Worm (Caenorhabditis elegans): ENCODE measurements around the gene F36H1.11.

Gene F36H1.11

ce11 chrIV:11030117-11030516 lies 18.9 kb upstream of the F36H1.11 start:
- no peak for TF ChIP-seq unc-62 (GFP tag; optimal IDR thresholded peaks at IDR 0.05)

- TF ChIP-seq unc-62 (GFP tag; optimal IDR thresholded peaks at IDR 0.05), result no peak
Observed at ce11 chrIV:11030893-11031292, 18.1 kb upstream of the F36H1.11 start, which contains the start of gene hrg-4. TSS of gene hrg-4 (minus strand) at chrIV:11030993.

ce11 chrIV:11031640-11032039 lies 17.3 kb upstream of the F36H1.11 start:
- no peak for TF ChIP-seq unc-62 (GFP tag; optimal IDR thresholded peaks at IDR 0.05)

ce11 chrIV:11032288-11032687 lies 16.7 kb upstream of the F36H1.11 start, which contains the start of gene hrg-6:
TSS of gene hrg-6 (plus strand) at chrIV:11032588.
- no peak for TF ChIP-seq unc-62 (GFP tag; optimal IDR thresholded peaks at IDR 0.05)

ce11 chrIV:11036222-11036621 lies 12.7 kb upstream of the F36H1.11 start, which contains the start of gene fkb-1:
TSS of gene fkb-1 (plus strand) at chrIV:11036582.
- no peak for TF ChIP-seq unc-62 (GFP tag; optimal IDR thresholded peaks at IDR 0.05)

- no peak for TF ChIP-seq unc-62 (GFP tag; optimal IDR thresholded peaks at IDR 0.05)
Observed at ce11 chrIV:11037118-11037719, 11.8 kb upstream of the F36H1.11 start.

- TF ChIP-seq unc-62 (GFP tag; optimal IDR thresholded peaks at IDR 0.05), result no peak
Observed at ce11 chrIV:11038218-11038617, 10.8 kb upstream of the F36H1.11 start.

ce11 chrIV:11038618-11038664 lies 10.5 kb upstream of the F36H1.11 start, which contains the start of gene kdin-1:
TSS of gene kdin-1 (plus strand) at chrIV:11038655.
- TF ChIP-seq unc-62 (GFP tag; optimal IDR thresholded peaks at IDR 0.05), result no peak

- no peak for TF ChIP-seq unc-62 (GFP tag; optimal IDR thresholded peaks at IDR 0.05)
Observed at ce11 chrIV:11038665-11039064, 10.3 kb upstream of the F36H1.11 start.

ce11 chrIV:11044377-11044776 lies 4.6 kb upstream of the F36H1.11 start:
- no peak for TF ChIP-seq unc-62 (GFP tag; optimal IDR thresholded peaks at IDR 0.05)

- no peak for TF ChIP-seq unc-62 (GFP tag; optimal IDR thresholded peaks at IDR 0.05)
Observed at ce11 chrIV:11049806-11050205, 835 bp downstream of the F36H1.11 start, which contains the start of gene F36H1.3. TSS of gene F36H1.3 (plus strand) at chrIV:11050128.

ce11 chrIV:11051963-11052362 lies 3.0 kb downstream of the F36H1.11 start:
- TF ChIP-seq unc-62 (GFP tag; optimal IDR thresholded peaks at IDR 0.05), result no peak

ce11 chrIV:11053652-11054317 lies 4.8 kb downstream of the F36H1.11 start, which contains the start of the genes F36H1.12 and lin-3:
TSS of gene F36H1.12 (minus strand) at chrIV:11053702.
TSS of gene lin-3 (plus strand) at chrIV:11054308.
- no peak for TF ChIP-seq unc-62 (GFP tag; optimal IDR thresholded peaks at IDR 0.05)

- TF ChIP-seq unc-62 (GFP tag; optimal IDR thresholded peaks at IDR 0.05), result no peak
Observed at ce11 chrIV:11062984-11063613, 14.1 kb downstream of the F36H1.11 start.

ce11 chrIV:11063962-11064361 lies 15.0 kb downstream of the F36H1.11 start, which contains the start of gene ttr-16:
TSS of gene ttr-16 (minus strand) at chrIV:11064137.
- TF ChIP-seq unc-62 (GFP tag; optimal IDR thresholded peaks at IDR 0.05), result no peak

- no peak for TF ChIP-seq unc-62 (GFP tag; optimal IDR thresholded peaks at IDR 0.05)
Observed at ce11 chrIV:11067003-11067402, 18.0 kb downstream of the F36H1.11 start, which contains the start of gene ttr-17. TSS of gene ttr-17 (minus strand) at chrIV:11067026.

- TF ChIP-seq unc-62 (GFP tag; optimal IDR thresholded peaks at IDR 0.05), result no peak
Observed at ce11 chrIV:11068314-11068713, 19.3 kb downstream of the F36H1.11 start.

Data from whole organism, dauer.